Fruit fly (Drosophila melanogaster) Kc167 (cell line): ENCODE measurements around the gene CG15283.

ENCODE experiments used
- Sin3A ChIP-seq: fragments of >200 bp; optimal IDR thresholded peaks from 2 replicates; lab custom pipeline; 2018; ENCODE audit warnings: missing external identifiers
- h ChIP-seq: fragments of >200 bp; optimal IDR thresholded peaks from 3 replicates; lab custom pipeline; 2018; ENCODE audit warnings: missing external identifiers
- insv ChIP-seq: fragments of >200 bp; optimal IDR thresholded peaks from 3 replicates; lab custom pipeline; 2018; ENCODE audit warnings: missing external identifiers
- psq ChIP-seq: fragments of >200 bp; optimal IDR thresholded peaks from 2 replicates; lab custom pipeline; 2017; ENCODE audit warnings: missing external identifiers
- ttk ChIP-seq: sonication (Bioruptor generic); optimal IDR thresholded peaks from 2 replicates; lab custom pipeline; 2017; ENCODE audit warnings: missing external identifiers

- no peak for TF ChIP-seq h
- TF ChIP-seq insv = no peak
- no peak for TF ChIP-seq psq
- TF ChIP-seq Sin3A = no peak
- TF ChIP-seq ttk (lab: Kevin White, UChicago) = no peak
These were observed 14.7 kb downstream of the CG15283 start for dm6 chr2L:14435866-14436626.
